Worm (Caenorhabditis elegans): Measurements from ENCODE around the gene T22F3.12.

DNA sequence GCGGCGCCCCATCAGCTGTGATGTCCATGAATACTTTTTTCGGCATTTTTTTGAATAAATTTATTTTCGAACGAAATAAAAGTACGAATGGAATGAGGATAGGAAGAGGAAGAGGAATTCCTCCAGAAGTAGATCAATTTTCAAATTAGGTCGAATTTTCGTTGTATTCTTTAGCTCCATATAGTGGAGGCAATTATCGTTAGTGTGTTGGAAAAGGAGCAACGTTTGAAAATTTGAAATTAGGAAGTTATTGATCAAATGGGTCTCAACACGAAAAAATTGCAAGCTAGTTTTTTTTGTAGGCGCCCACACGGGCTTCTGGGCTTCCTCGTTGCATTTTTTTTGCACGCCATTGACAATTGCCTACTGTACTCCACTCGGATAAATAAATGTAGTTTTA, at the start of gene T22F3.12:
- TF ChIP-seq med-1 (GFP tag; optimal IDR thresholded peaks at IDR 0.05; ENCODE audit: insufficient read depth): no peak
- TF ChIP-seq klf-2 (GFP tag; conservative IDR thresholded peaks at IDR 0.05): no peak
- no peak for TF ChIP-seq cog-1 (tag; optimal IDR thresholded peaks at IDR 0.05)
- TF ChIP-seq ref-1 (GFP tag; conservative IDR thresholded peaks at IDR 0.05): no peak

Measured in whole organism, midembryonic.